Fruit fly (Drosophila melanogaster) whole organism, wandering third instar larva: ENCODE results near the gene CG11892.

Source experiments
- Abd-B ChIP-seq: fragments of >200 bp; optimal IDR thresholded peaks from 2 replicates; lab custom pipeline; 2017; ENCODE audit warnings: missing biosample characterization, missing genetic modification characterization
- CG32264 ChIP-seq: fragments of 200-800 bp; sonication (Bioruptor generic); optimal IDR thresholded peaks from 2 replicates; lab custom pipeline; 2016; ENCODE audit warnings: missing biosample characterization, missing genetic modification characterization
- CrebA ChIP-seq: fragments of 200-800 bp; sonication (Bioruptor generic); optimal IDR thresholded peaks from 2 replicates; lab custom pipeline; 2016; ENCODE audit warnings: missing biosample characterization, mild to moderate bottlenecking, missing genetic modification characterization, borderline replicate concordance
- Dfd ChIP-seq: fragments of >200 bp; optimal IDR thresholded peaks from 2 replicates; lab custom pipeline; 2017; ENCODE audit warnings: missing biosample characterization, missing genetic modification characterization
- Dif ChIP-seq: fragments of 200-275, 200-300 bp; sonication (Bioruptor generic); optimal IDR thresholded peaks from 2 replicates; lab custom pipeline; 2018; ENCODE audit warnings: missing biosample characterization, missing genetic modification characterization; ENCODE audit not compliant: partially characterized antibody
- GATAd ChIP-seq: sonication (Bioruptor generic); optimal IDR thresholded peaks from 2 replicates; lab custom pipeline; 2016; ENCODE audit warnings: missing biosample characterization, missing genetic modification characterization
- HLH106 ChIP-seq: fragments of 200-800 bp; optimal IDR thresholded peaks from 3 replicates; lab custom pipeline; 2019; ENCODE audit warnings: missing biosample characterization, mild to moderate bottlenecking, missing genetic modification characterization, moderate library complexity
- Hnf4 ChIP-seq: fragments of 200-800 bp; sonication (Bioruptor generic); optimal IDR thresholded peaks from 2 replicates; lab custom pipeline; 2016; ENCODE audit warnings: missing biosample characterization, mild to moderate bottlenecking, missing genetic modification characterization
- Hr78 ChIP-seq: fragments of >200 bp; optimal IDR thresholded peaks from 2 replicates; lab custom pipeline; 2017; ENCODE audit warnings: missing biosample characterization, missing genetic modification characterization
- Hr83 ChIP-seq: fragments of 200-300 bp; sonication (Bioruptor generic); optimal IDR thresholded peaks from 2 replicates; lab custom pipeline; 2016; ENCODE audit warnings: missing biosample characterization, mild to moderate bottlenecking, missing genetic modification characterization, moderate library complexity; ENCODE audit not compliant: poor library complexity, severe bottlenecking
- Jra ChIP-seq: sonication (Bioruptor generic); optimal IDR thresholded peaks from 2 replicates; lab custom pipeline; 2016; ENCODE audit warnings: missing biosample characterization, missing genetic modification characterization
- Myc ChIP-seq: fragments of >200 bp; optimal IDR thresholded peaks from 2 replicates; lab custom pipeline; 2017
- N ChIP-seq: fragments of >200 bp; optimal IDR thresholded peaks from 2 replicates; lab custom pipeline; 2018; ENCODE audit warnings: missing biosample characterization, missing external identifiers, missing genetic modification characterization
- OdsH ChIP-seq: fragments of 200-800 bp; sonication (Bioruptor generic); optimal IDR thresholded peaks from 2 replicates; lab custom pipeline; 2016; ENCODE audit warnings: missing biosample characterization, mild to moderate bottlenecking, missing genetic modification characterization
- Rel ChIP-seq, 2 experiments: fragments of 200-800 bp; sonication (Bioruptor generic) in 1 of 2; optimal IDR thresholded peaks; 2 replicates in 1 of 2; 3 replicates in 1 of 2; lab custom pipeline; 2016 to 2019; ENCODE audit warnings: mild to moderate bottlenecking in 2 of 2, missing biosample characterization in 2 of 2, missing genetic modification characterization in 2 of 2, moderate library complexity in 1 of 2
- Sp1 ChIP-seq: fragments of 200-800 bp; sonication (Bioruptor generic); optimal IDR thresholded peaks from 3 replicates; lab custom pipeline; 2019; ENCODE audit warnings: missing biosample characterization, mild to moderate bottlenecking, missing genetic modification characterization, moderate library complexity
- Vsx2 ChIP-seq: fragments of 200-300, 225-300 bp; sonication (Bioruptor generic); optimal IDR thresholded peaks from 2 replicates; lab custom pipeline; 2018; ENCODE audit warnings: missing biosample characterization, missing genetic modification characterization; ENCODE audit not compliant: partially characterized antibody
- br ChIP-seq: fragments of 200-800 bp; sonication (Bioruptor generic); optimal IDR thresholded peaks from 2 replicates; lab custom pipeline; 2016; ENCODE audit warnings: missing biosample characterization, missing genetic modification characterization
- brk ChIP-seq: fragments of 200-800 bp; sonication (Bioruptor generic); optimal IDR thresholded peaks from 2 replicates; lab custom pipeline; 2016; ENCODE audit warnings: missing biosample characterization, mild to moderate bottlenecking, missing genetic modification characterization
- dl ChIP-seq, 2 experiments: fragments of 175-275, 200-275 bp in 1 of 2; fragments of 200-275 bp in 1 of 2; sonication (Bioruptor generic); optimal IDR thresholded peaks; lab custom pipeline; 2018; ENCODE audit warnings: mild to moderate bottlenecking in 2 of 2, missing biosample characterization in 2 of 2, missing genetic modification characterization in 2 of 2, moderate library complexity in 2 of 2; ENCODE audit not compliant: partially characterized antibody in 2 of 2, insufficient read depth in 1 of 2
- dmrt93B ChIP-seq: fragments of 200-800 bp; sonication (Bioruptor generic); optimal IDR thresholded peaks from 2 replicates; lab custom pipeline; 2018; ENCODE audit warnings: missing biosample characterization, mild to moderate bottlenecking, missing genetic modification characterization
- dsf ChIP-seq: sonication (Bioruptor generic); optimal IDR thresholded peaks from 2 replicates; lab custom pipeline; 2016; ENCODE audit warnings: missing biosample characterization, missing genetic modification characterization, borderline replicate concordance
- ey ChIP-seq: fragments of 200-800 bp; sonication (Bioruptor generic); optimal IDR thresholded peaks from 2 replicates; lab custom pipeline; 2016; ENCODE audit warnings: missing biosample characterization, missing genetic modification characterization
- foxo ChIP-seq, 2 experiments: fragments of 200-800 bp; sonication (Bioruptor generic); optimal IDR thresholded peaks; 2 replicates in 1 of 2; 3 replicates in 1 of 2; lab custom pipeline; 2016 to 2017; ENCODE audit warnings: missing biosample characterization in 2 of 2, missing genetic modification characterization in 2 of 2
- fru ChIP-seq: fragments of 200-800 bp; sonication (Bioruptor generic); optimal IDR thresholded peaks from 3 replicates; lab custom pipeline; 2016; ENCODE audit warnings: missing biosample characterization, mild to moderate bottlenecking, missing genetic modification characterization
- h ChIP-seq: fragments of 200-800 bp; sonication (Bioruptor generic); optimal IDR thresholded peaks from 3 replicates; lab custom pipeline; 2016; ENCODE audit warnings: missing biosample characterization, mild to moderate bottlenecking, missing genetic modification characterization
- jim ChIP-seq: fragments of 175-275, 200-325 bp; sonication (Bioruptor generic); optimal IDR thresholded peaks from 2 replicates; lab custom pipeline; 2016; ENCODE audit warnings: missing biosample characterization, mild to moderate bottlenecking, missing genetic modification characterization
- lola ChIP-seq: fragments of >200 bp; optimal IDR thresholded peaks from 2 replicates; lab custom pipeline; 2017; ENCODE audit warnings: missing biosample characterization, missing genetic modification characterization
- pan ChIP-seq: fragments of >200 bp; optimal IDR thresholded peaks from 2 replicates; lab custom pipeline; 2017
- psq ChIP-seq: fragments of 200-800 bp; sonication (Bioruptor generic); optimal IDR thresholded peaks from 3 replicates; lab custom pipeline; 2017; ENCODE audit warnings: missing biosample characterization, mild to moderate bottlenecking, missing genetic modification characterization, moderate library complexity
- rgr ChIP-seq: fragments of 200-800 bp; sonication (Bioruptor generic); optimal IDR thresholded peaks from 3 replicates; lab custom pipeline; 2016; ENCODE audit warnings: missing biosample characterization, mild to moderate bottlenecking, missing genetic modification characterization
- sage ChIP-seq: fragments of 200-800 bp; sonication (Bioruptor generic); optimal IDR thresholded peaks from 2 replicates; lab custom pipeline; 2016; ENCODE audit warnings: missing biosample characterization, mild to moderate bottlenecking, missing genetic modification characterization
- sv ChIP-seq: fragments of 200-800 bp; sonication (Bioruptor generic); optimal IDR thresholded peaks from 3 replicates; lab custom pipeline; 2016; ENCODE audit warnings: missing biosample characterization, missing genetic modification characterization
- tai ChIP-seq: sonication (Bioruptor generic); optimal IDR thresholded peaks from 2 replicates; lab custom pipeline; 2016; ENCODE audit warnings: missing biosample characterization, missing genetic modification characterization
- usp ChIP-seq: fragments of >200 bp; optimal IDR thresholded peaks from 2 replicates; lab custom pipeline; 2017; ENCODE audit warnings: missing biosample characterization, missing genetic modification characterization
- woc ChIP-seq: sonication (Bioruptor generic); optimal IDR thresholded peaks from 2 replicates; lab custom pipeline; 2016; ENCODE audit warnings: missing biosample characterization, mild to moderate bottlenecking, missing genetic modification characterization

The CG11892 gene

dm6 chr3R:25285173-25285572, 3.8 kb downstream of the CG11892 start, which contains the start of gene CG31104:
Gene CG31104 (plus strand): TSS chr3R:25285473.
- TF ChIP-seq jim (GFP tag; lab: Kevin White, UChicago), result no peak
- no peak for TF ChIP-seq N
- no peak for TF ChIP-seq Hnf4
- TF ChIP-seq br (GFP tag; lab: Kevin White, UChicago), result no peak
- no peak for TF ChIP-seq pan
- no peak for TF ChIP-seq GATAd (GFP tag; lab: Kevin White, UChicago)
- TF ChIP-seq dl (GFP tag; optimal IDR thresholded peaks at IDR 0.05; lab: Kevin White, UChicago; ENCODE audit: insufficient read depth in 1 of 2, partially characterized antibody in 2 of 2), result no peak
- no peak for TF ChIP-seq rgr (GFP tag; lab: Kevin White, UChicago)
- TF ChIP-seq Vsx2 (GFP tag; lab: Kevin White, UChicago), result no peak
- no peak for TF ChIP-seq Jra
- no peak for TF ChIP-seq Hr78 (GFP tag; lab: Kevin White, UChicago)
- no peak for TF ChIP-seq CrebA (GFP tag; lab: Kevin White, UChicago)
- TF ChIP-seq brk (GFP tag; lab: Kevin White, UChicago), result no peak
- no peak for TF ChIP-seq Dif (GFP tag; lab: Kevin White, UChicago)
- TF ChIP-seq ey (GFP tag; lab: Kevin White, UChicago), result no peak
- TF ChIP-seq dmrt93B (GFP tag; lab: Kevin White, UChicago), result no peak

DNA sequence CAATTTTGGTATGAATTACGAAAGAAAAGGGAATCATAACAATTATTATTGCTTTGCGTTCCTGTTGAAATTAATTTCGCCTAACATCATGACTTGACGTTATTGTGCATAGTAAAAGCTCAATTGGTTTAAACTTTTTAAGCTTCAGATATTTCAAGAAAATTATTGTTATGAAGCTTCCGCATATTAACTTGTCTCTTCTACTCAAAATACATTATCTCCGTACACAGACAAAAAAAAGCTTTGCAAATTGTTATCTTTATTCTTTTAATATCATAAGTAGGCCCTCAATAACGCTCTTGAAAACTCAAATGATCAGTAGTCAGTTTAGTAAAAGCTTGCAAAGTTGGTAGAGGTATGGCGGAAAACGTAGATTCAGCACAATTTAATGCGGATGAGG, 5.8 kb downstream of the CG11892 start, which contains the start of gene CG13658:
CG13658 (plus strand) TSS at position 347 of the 400 bp plus-strand sequence.
- TF ChIP-seq Hr78 (GFP tag; lab: Kevin White, UChicago), result no peak
- no peak for TF ChIP-seq Dfd
- no peak for TF ChIP-seq lola

dm6 chr3R:25289589-25289988, 8.2 kb downstream of the CG11892 start, which contains the start of gene CG11893:
Gene CG11893 (plus strand): TSS chr3R:25289889.
- TF ChIP-seq foxo (GFP tag; optimal IDR thresholded peaks at IDR 0.05; lab: Kevin White, UChicago), result no peak
- TF ChIP-seq tai, result no peak
- no peak for TF ChIP-seq dsf (GFP tag; lab: Kevin White, UChicago)
- TF ChIP-seq CG32264, result no peak
- TF ChIP-seq lola, result no peak
- no peak for TF ChIP-seq brk (GFP tag; lab: Kevin White, UChicago)
- TF ChIP-seq Abd-B, result no peak
- no peak for TF ChIP-seq sv
- no peak for TF ChIP-seq HLH106 (tag; lab: Kevin White, UChicago)
- no peak for TF ChIP-seq psq (GFP tag; lab: Kevin White, UChicago)
- no peak for TF ChIP-seq Vsx2 (GFP tag; lab: Kevin White, UChicago)

- TF ChIP-seq pan (no peak), Hnf4 (no peak), h (GFP tag; lab: Kevin White, UChicago) (peak; percentile 64), fru (GFP tag; lab: Kevin White, UChicago) (no peak), dl (GFP tag; optimal IDR thresholded peaks at IDR 0.05; lab: Kevin White, UChicago; ENCODE audit: insufficient read depth in 1 of 2, partially characterized antibody in 2 of 2) (no peak), usp (GFP tag; lab: Kevin White, UChicago) (no peak), Hr78 (GFP tag; lab: Kevin White, UChicago) (no peak), lola (no peak), HLH106 (tag; lab: Kevin White, UChicago) (no peak), Jra (no peak), Rel (GFP tag; optimal IDR thresholded peaks at IDR 0.05; lab: Kevin White, UChicago) (peak; percentile 85), Rel (tag; optimal IDR thresholded peaks at IDR 0.05; lab: Kevin White, UChicago) (no peak), OdsH (peak; percentile 16), foxo (GFP tag; optimal IDR thresholded peaks at IDR 0.05; lab: Kevin White, UChicago) (no peak), N (no peak), brk (GFP tag; lab: Kevin White, UChicago) (peak; percentile 74), Hr83 (GFP tag; lab: Kevin White, UChicago) (no peak), CrebA (GFP tag; lab: Kevin White, UChicago) (peak; percentile 93), Dfd (no peak), rgr (GFP tag; lab: Kevin White, UChicago) (peak; percentile 21), Myc (lab: Kevin White, UChicago) (no peak), dsf (GFP tag; lab: Kevin White, UChicago) (no peak), woc (GFP tag; lab: Kevin White, UChicago) (no peak), Sp1 (GFP tag; lab: Kevin White, UChicago) (no peak), Abd-B (no peak), Dif (GFP tag; lab: Kevin White, UChicago) (no peak), sage (peak; percentile 67), psq (GFP tag; lab: Kevin White, UChicago) (no peak)
Observed at dm6 chr3R:25292864-25293284, 11.5 kb downstream of the CG11892 start, which contains the start of gene CG31098. Gene CG31098 (minus strand): TSS chr3R:25292977.
